Fruit fly (Drosophila melanogaster) whole organism, wandering third instar larva: ENCODE data around the gene CG33502.

ENCODE experiments used
- OdsH ChIP-seq: fragments of 200-800 bp; sonication (Bioruptor generic); optimal IDR thresholded peaks from 2 replicates; lab custom pipeline; 2016; ENCODE audit warnings: missing biosample characterization, mild to moderate bottlenecking, missing genetic modification characterization
- br ChIP-seq: fragments of 200-800 bp; sonication (Bioruptor generic); optimal IDR thresholded peaks from 2 replicates; lab custom pipeline; 2016; ENCODE audit warnings: missing biosample characterization, missing genetic modification characterization
- ey ChIP-seq: fragments of 200-800 bp; sonication (Bioruptor generic); optimal IDR thresholded peaks from 2 replicates; lab custom pipeline; 2016; ENCODE audit warnings: missing biosample characterization, missing genetic modification characterization
- jim ChIP-seq: fragments of 175-275, 200-325 bp; sonication (Bioruptor generic); optimal IDR thresholded peaks from 2 replicates; lab custom pipeline; 2016; ENCODE audit warnings: missing biosample characterization, mild to moderate bottlenecking, missing genetic modification characterization
- pan ChIP-seq: fragments of >200 bp; optimal IDR thresholded peaks from 2 replicates; lab custom pipeline; 2017

DNA sequence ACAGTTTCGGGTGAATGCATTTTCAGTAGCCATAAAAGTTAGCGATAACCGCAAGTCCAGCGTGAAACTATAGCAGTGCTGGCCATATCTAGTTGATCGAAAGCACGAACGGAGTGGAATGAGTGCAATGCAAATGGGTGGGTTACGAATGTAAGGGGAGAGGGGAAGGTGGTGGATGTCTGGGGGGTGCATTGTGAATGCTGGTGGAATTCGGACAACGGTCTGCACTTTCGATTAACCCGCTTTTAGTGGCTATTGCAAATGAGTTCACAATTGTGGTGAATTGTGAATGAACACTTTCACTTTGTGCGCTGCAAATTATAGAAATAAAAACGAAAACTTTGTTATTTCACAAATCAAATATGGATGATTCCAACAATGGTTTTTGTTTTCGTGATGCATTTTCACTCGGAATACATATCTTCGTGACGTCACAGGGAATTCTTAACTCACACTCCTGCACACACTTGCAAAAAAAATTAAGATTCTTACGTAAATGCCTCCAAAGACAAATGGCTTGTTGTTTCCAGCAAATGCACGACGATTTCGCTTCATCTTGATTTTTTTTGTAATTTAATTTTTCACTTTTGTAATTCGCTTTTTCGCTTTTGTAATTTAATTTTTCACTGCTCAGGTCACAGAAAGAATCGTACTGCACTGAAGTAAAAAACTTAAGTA lies 18.3 kb upstream of the CG33502 start, which contains the start of gene DIP1:
- peak; percentile 50 for TF ChIP-seq br (GFP tag; lab: Kevin White, UChicago)
- TF ChIP-seq OdsH (GFP tag; lab: Kevin White, UChicago), result peak; percentile 66
- TF ChIP-seq jim (GFP tag; lab: Kevin White, UChicago), result no peak
- TF ChIP-seq pan (lab: Kevin White, UChicago), result no peak
- TF ChIP-seq ey (GFP tag; lab: Kevin White, UChicago), result peak; percentile 63
